Fruit fly (Drosophila melanogaster) whole organism: ENCODE results near the gene CG31528.
A peak's percentile ranks its signal among the peaks of the same experiment; 100 is the strongest.

Experiments
- CG8478 ChIP-seq: fragments of >200 bp; optimal IDR thresholded peaks from 2 replicates; lab custom pipeline; 2018; ENCODE audit warnings: inconsistent platforms
- Dll ChIP-seq: fragments of >200 bp; optimal IDR thresholded peaks from 2 replicates; lab custom pipeline; 2017
- EcR ChIP-seq, 2 experiments: fragments of >200 bp; optimal IDR thresholded peaks; 2 replicates each; lab custom pipeline; 2017; ENCODE audit warnings: missing biosample characterization in 2 of 2, missing genetic modification characterization in 2 of 2, missing genetic modification reagents in 2 of 2
- pan ChIP-seq: fragments of >200 bp; optimal IDR thresholded peaks from 2 replicates; lab custom pipeline; 2017
- psq ChIP-seq: fragments of >200 bp; optimal IDR thresholded peaks from 2 replicates; lab custom pipeline; 2017
- usp ChIP-seq: fragments of >200 bp; optimal IDR thresholded peaks from 2 replicates; lab custom pipeline; 2017; ENCODE audit warnings: missing biosample characterization, missing genetic modification characterization, mixed read lengths

CG31528 gene

dm6 chr3R:4399810-4400496 lies 16.3 kb upstream of the CG31528 start:
- TF ChIP-seq EcR (GFP tag; optimal IDR thresholded peaks at IDR 0.05; lab: Kevin White, UChicago) (no peak), Dll (lab: Kevin White, UChicago) (no peak), pan (lab: Kevin White, UChicago) (no peak), usp (no peak), CG8478 (lab: Kevin White, UChicago) (no peak), psq (lab: Kevin White, UChicago) (no peak)

- TF ChIP-seq pan (lab: Kevin White, UChicago) (no peak), psq (lab: Kevin White, UChicago) (no peak), usp (no peak), Dll (lab: Kevin White, UChicago) (no peak), CG8478 (lab: Kevin White, UChicago) (no peak), EcR (GFP tag; optimal IDR thresholded peaks at IDR 0.05; lab: Kevin White, UChicago) (no peak)
These were observed 15.8 kb upstream of the CG31528 start, which contains the start of gene CG14647 for dm6 chr3R:4400497-4400833. TSS of gene CG14647 (plus strand) at chr3R:4400510.

dm6 chr3R:4401977-4402589 lies 14.2 kb upstream of the CG31528 start, which contains the start of gene CG9853:
TSS of gene CG9853 (minus strand) at chr3R:4402027.
- no peak for TF ChIP-seq Dll (lab: Kevin White, UChicago)
- no peak for TF ChIP-seq EcR (GFP tag; optimal IDR thresholded peaks at IDR 0.05; lab: Kevin White, UChicago)
- no peak for TF ChIP-seq psq (lab: Kevin White, UChicago)
- no peak for TF ChIP-seq CG8478 (lab: Kevin White, UChicago)
- no peak for TF ChIP-seq pan (lab: Kevin White, UChicago)
- TF ChIP-seq usp: no peak

dm6 chr3R:4402884-4403705 lies 13.1 kb upstream of the CG31528 start, which contains the start of gene lost:
TSS of gene lost (plus strand) at chr3R:4403076.
- TF ChIP-seq CG8478 (lab: Kevin White, UChicago) (no peak), Dll (lab: Kevin White, UChicago) (no peak), pan (lab: Kevin White, UChicago) (no peak), usp (no peak), EcR (GFP tag; optimal IDR thresholded peaks at IDR 0.05; lab: Kevin White, UChicago) (no peak), psq (lab: Kevin White, UChicago) (no peak)

- TF ChIP-seq psq (lab: Kevin White, UChicago): no peak
- TF ChIP-seq EcR (GFP tag; optimal IDR thresholded peaks at IDR 0.05; lab: Kevin White, UChicago): peak in 1 of 2 experiments; percentile 41
- no peak for TF ChIP-seq Dll (lab: Kevin White, UChicago)
- TF ChIP-seq pan (lab: Kevin White, UChicago): no peak
These were observed 12.4 kb upstream of the CG31528 start for dm6 chr3R:4403706-4404392.

DNA sequence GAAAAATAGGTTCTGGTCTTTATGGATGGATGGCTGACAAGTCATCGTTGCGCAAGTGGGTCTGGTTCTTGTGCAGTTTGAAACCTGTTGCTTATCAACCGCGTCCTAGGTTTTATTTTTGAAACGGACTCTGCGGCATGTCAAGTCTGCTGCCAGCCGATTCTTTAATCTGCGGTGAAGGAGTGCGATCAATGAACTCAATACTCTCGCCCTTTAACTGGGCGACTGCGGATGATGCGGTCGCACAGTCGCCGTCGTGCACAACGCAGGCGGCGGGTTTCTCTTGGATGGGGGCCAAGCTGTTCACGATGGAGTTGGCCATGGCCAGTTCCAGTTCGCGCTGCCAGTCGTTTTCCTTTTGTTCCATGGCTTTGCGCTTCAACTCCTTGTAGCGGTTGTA lies 8.9 kb upstream of the CG31528 start:
- TF ChIP-seq usp (no peak), Dll (lab: Kevin White, UChicago) (no peak), CG8478 (lab: Kevin White, UChicago) (no peak), pan (lab: Kevin White, UChicago) (no peak), psq (lab: Kevin White, UChicago) (no peak), EcR (GFP tag; optimal IDR thresholded peaks at IDR 0.05; lab: Kevin White, UChicago) (no peak)

DNA sequence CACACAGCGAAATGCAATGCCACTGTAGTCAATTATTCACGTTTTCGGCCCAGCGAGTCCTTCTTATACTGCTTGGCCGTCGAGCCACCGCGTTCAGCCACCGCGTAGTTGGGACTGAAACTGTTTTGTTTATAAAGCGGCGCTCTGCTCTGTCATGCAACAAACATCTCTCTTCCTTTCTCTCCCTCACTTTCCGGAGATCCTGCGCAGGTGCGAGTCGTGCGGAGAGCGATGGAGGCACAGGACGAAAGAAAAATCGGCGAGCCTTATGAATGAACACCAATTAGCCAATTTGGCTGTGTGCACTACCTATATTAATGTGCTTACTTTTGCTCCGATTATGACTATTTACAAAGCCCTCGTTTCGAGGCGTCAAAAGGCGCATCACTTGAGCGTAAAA lies 3.2 kb downstream of the CG31528 start, which contains the start of gene CG32944:
Gene CG32944, minus strand, starts transcription at position 97 of the 400 bp plus-strand sequence.
- TF ChIP-seq CG8478 (lab: Kevin White, UChicago) (no peak), psq (lab: Kevin White, UChicago) (no peak), pan (lab: Kevin White, UChicago) (no peak), EcR (GFP tag; optimal IDR thresholded peaks at IDR 0.05; lab: Kevin White, UChicago) (no peak), usp (no peak), Dll (lab: Kevin White, UChicago) (no peak)

- no peak for TF ChIP-seq usp
- TF ChIP-seq EcR (GFP tag; optimal IDR thresholded peaks at IDR 0.05; lab: Kevin White, UChicago): no peak
- TF ChIP-seq Dll (lab: Kevin White, UChicago): no peak
- no peak for TF ChIP-seq psq (lab: Kevin White, UChicago)
- TF ChIP-seq CG8478 (lab: Kevin White, UChicago): no peak
- TF ChIP-seq pan (lab: Kevin White, UChicago): no peak
These were observed 10.5 kb downstream of the CG31528 start, which contains the start of gene CG31525 for dm6 chr3R:4426730-4427129. TSS of gene CG31525 (plus strand) at chr3R:4427030.

DNA sequence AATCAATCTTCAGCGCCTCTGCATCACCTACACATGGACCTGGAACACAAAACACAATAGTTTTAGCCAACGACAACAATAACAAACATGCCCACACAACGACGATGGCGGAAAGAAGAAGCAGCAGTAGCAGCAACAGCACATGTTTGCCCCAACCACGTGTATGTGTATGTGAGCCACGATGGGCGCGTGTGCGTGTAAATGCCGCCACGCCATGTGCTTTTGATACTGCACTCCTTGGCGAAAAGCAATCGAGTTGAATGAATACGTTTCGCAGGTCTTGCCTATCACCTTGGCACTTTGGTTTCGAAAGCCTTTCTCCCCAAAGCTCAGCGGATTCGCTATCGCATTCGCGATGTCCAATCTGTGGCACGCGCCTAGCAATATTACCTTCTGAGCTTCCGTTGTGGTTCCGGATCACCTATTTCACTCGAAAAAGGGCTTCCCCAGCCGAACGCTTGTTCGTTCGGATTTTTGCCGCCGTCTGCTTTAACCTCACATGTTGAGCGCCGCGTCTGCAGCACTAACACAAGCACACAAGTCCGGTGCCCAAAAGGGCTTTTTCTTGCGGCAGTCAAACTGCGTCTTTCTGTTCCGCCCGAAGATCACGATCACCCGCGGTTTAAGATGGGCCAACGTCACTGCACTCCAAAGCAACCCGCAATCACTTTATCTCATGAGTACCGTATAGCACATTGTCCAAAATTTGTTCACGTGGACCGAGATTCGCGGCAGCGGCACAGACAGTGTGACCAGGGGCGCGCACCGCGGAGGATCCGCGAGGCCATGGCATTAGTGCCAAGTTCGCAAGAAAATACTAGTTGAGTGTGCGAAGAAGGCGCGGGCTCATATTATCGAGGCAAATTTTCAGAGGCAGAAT lies 12.6 kb downstream of the CG31528 start, which contains the start of gene srl:
Gene srl, minus strand, starts transcription at position 751 of the 880 bp plus-strand sequence.
- no peak for TF ChIP-seq psq (lab: Kevin White, UChicago)
- no peak for TF ChIP-seq Dll (lab: Kevin White, UChicago)
- peak; percentile 10 for TF ChIP-seq pan (lab: Kevin White, UChicago)
